Worm (Caenorhabditis elegans) whole organism, mixed stage, embryonic: ENCODE results near the gene F40H3.1.

Experiments used
- M03D4.4 ChIP-seq: sonication (generic microtip); optimal IDR thresholded peaks from 2 replicates; lab custom pipeline; 2017; ENCODE audit warnings: mild to moderate bottlenecking, missing genetic modification characterization, missing compliant biosample characterization
- bed-3 ChIP-seq: fragments of 200-800 bp; sonication (Bioruptor generic); optimal IDR thresholded peaks from 3 replicates; lab custom pipeline; 2018; ENCODE audit warnings: mild to moderate bottlenecking, missing genetic modification characterization, moderate library complexity, missing compliant biosample characterization
- ceh-39 ChIP-seq: fragments of 150-350 bp; optimal IDR thresholded peaks from 2 replicates; lab custom pipeline; 2014; ENCODE audit warnings: missing biosample characterization, missing genetic modification characterization
- ceh-43 ChIP-seq: fragments of 200-800 bp; sonication (Bioruptor generic); optimal IDR thresholded peaks from 2 replicates; lab custom pipeline; 2018; ENCODE audit warnings: mild to moderate bottlenecking, missing genetic modification characterization, moderate library complexity, missing compliant biosample characterization
- ceh-83 ChIP-seq: fragments of 200-800 bp; sonication (Bioruptor generic); optimal IDR thresholded peaks from 2 replicates; lab custom pipeline; 2018; ENCODE audit warnings: mild to moderate bottlenecking, missing genetic modification characterization, missing compliant biosample characterization
- ces-1 ChIP-seq: fragments of 150-350 bp; optimal IDR thresholded peaks from 2 replicates; lab custom pipeline; 2014; ENCODE audit warnings: missing biosample characterization, missing genetic modification reagents, missing genetic modification characterization
- cnd-1 ChIP-seq: fragments of 200-800 bp; sonication (Bioruptor generic); optimal IDR thresholded peaks from 2 replicates; lab custom pipeline; 2018; ENCODE audit warnings: mild to moderate bottlenecking, missing genetic modification characterization, missing compliant biosample characterization
- elt-1 ChIP-seq: sonication (generic microtip); optimal IDR thresholded peaks from 2 replicates; lab custom pipeline; 2017; ENCODE audit warnings: missing genetic modification characterization, mild to moderate bottlenecking, missing compliant biosample characterization, antibody characterized with exemption, moderate library complexity, borderline replicate concordance; ENCODE audit not compliant: insufficient read depth
- elt-3 ChIP-seq: fragments of 150-350 bp; optimal IDR thresholded peaks from 2 replicates; lab custom pipeline; 2014; ENCODE audit warnings: missing biosample characterization, missing genetic modification characterization
- flh-1 ChIP-seq: fragments of 200-800 bp; sonication (Bioruptor generic); optimal IDR thresholded peaks from 2 replicates; lab custom pipeline; 2018; ENCODE audit warnings: mild to moderate bottlenecking, missing genetic modification characterization, moderate library complexity, missing compliant biosample characterization
- hlh-1 ChIP-seq: fragments of 150-350 bp; optimal IDR thresholded peaks from 2 replicates; lab custom pipeline; 2014; ENCODE audit warnings: missing biosample characterization, missing genetic modification reagents, missing genetic modification characterization
- lin-13 ChIP-seq: fragments of 150-350 bp; optimal IDR thresholded peaks from 2 replicates; lab custom pipeline; 2014; ENCODE audit warnings: missing biosample characterization, missing genetic modification characterization
- lin-32 ChIP-seq: fragments of 200-800 bp; sonication (Bioruptor generic); optimal IDR thresholded peaks from 2 replicates; lab custom pipeline; 2018; ENCODE audit warnings: mild to moderate bottlenecking, missing genetic modification characterization, missing compliant biosample characterization
- lsy-2 ChIP-seq: fragments of 150-350 bp; optimal IDR thresholded peaks from 2 replicates; lab custom pipeline; 2014; ENCODE audit warnings: missing biosample characterization, missing genetic modification characterization
- mab-5 ChIP-seq: fragments of 150-350 bp; optimal IDR thresholded peaks from 2 replicates; lab custom pipeline; 2014; ENCODE audit warnings: missing biosample characterization, missing genetic modification characterization
- mep-1 ChIP-seq: fragments of 150-350 bp; optimal IDR thresholded peaks from 2 replicates; lab custom pipeline; 2017; ENCODE audit warnings: missing biosample characterization, missing genetic modification reagents, missing genetic modification characterization, inconsistent platforms
- mls-2 ChIP-seq: sonication (generic microtip); optimal IDR thresholded peaks from 2 replicates; lab custom pipeline; 2016; ENCODE audit warnings: mild to moderate bottlenecking, missing genetic modification characterization, moderate library complexity, missing compliant biosample characterization
- nhr-12 ChIP-seq: fragments of 150-350 bp; optimal IDR thresholded peaks from 2 replicates; lab custom pipeline; 2014; ENCODE audit warnings: missing biosample characterization, missing genetic modification characterization
- nhr-2 ChIP-seq: fragments of 150-350 bp; optimal IDR thresholded peaks from 2 replicates; lab custom pipeline; 2014; ENCODE audit warnings: missing biosample characterization, missing genetic modification characterization
- nhr-237 ChIP-seq: fragments of 150-350 bp; optimal IDR thresholded peaks from 2 replicates; lab custom pipeline; 2014; ENCODE audit warnings: missing biosample characterization, missing genetic modification characterization
- sem-2 ChIP-seq: fragments of 200-800 bp; sonication (Bioruptor generic); optimal IDR thresholded peaks from 2 replicates; lab custom pipeline; 2018; ENCODE audit warnings: mild to moderate bottlenecking, missing genetic modification characterization, missing compliant biosample characterization
- sptf-1 ChIP-seq: sonication (generic microtip); optimal IDR thresholded peaks from 2 replicates; lab custom pipeline; 2017; ENCODE audit warnings: mild to moderate bottlenecking, missing genetic modification characterization, moderate library complexity, missing compliant biosample characterization
- tbx-8 ChIP-seq: fragments of 200-800 bp; sonication (Bioruptor generic); optimal IDR thresholded peaks from 2 replicates; lab custom pipeline; 2018; ENCODE audit warnings: mild to moderate bottlenecking, missing genetic modification characterization, moderate library complexity, missing compliant biosample characterization
- unc-120 ChIP-seq: sonication (generic microtip); optimal IDR thresholded peaks from 2 replicates; lab custom pipeline; 2017; ENCODE audit warnings: missing genetic modification characterization, missing compliant biosample characterization; ENCODE audit not compliant: poor library complexity, severe bottlenecking
- unc-39 ChIP-seq: fragments of 150-350 bp; optimal IDR thresholded peaks from 2 replicates; lab custom pipeline; 2014; ENCODE audit warnings: missing biosample characterization, missing genetic modification characterization
- unc-62 ChIP-seq: fragments of 150-350 bp; optimal IDR thresholded peaks from 2 replicates; lab custom pipeline; 2014; ENCODE audit warnings: missing biosample characterization, missing genetic modification reagents, missing genetic modification characterization
- zip-8 ChIP-seq: fragments of 150-350 bp; optimal IDR thresholded peaks from 2 replicates; lab custom pipeline; 2014; ENCODE audit warnings: missing biosample characterization, missing genetic modification characterization
- ztf-11 ChIP-seq: fragments of 150-350 bp; optimal IDR thresholded peaks from 2 replicates; lab custom pipeline; 2014; ENCODE audit warnings: missing biosample characterization, missing genetic modification characterization

F40H3.1 gene

DNA sequence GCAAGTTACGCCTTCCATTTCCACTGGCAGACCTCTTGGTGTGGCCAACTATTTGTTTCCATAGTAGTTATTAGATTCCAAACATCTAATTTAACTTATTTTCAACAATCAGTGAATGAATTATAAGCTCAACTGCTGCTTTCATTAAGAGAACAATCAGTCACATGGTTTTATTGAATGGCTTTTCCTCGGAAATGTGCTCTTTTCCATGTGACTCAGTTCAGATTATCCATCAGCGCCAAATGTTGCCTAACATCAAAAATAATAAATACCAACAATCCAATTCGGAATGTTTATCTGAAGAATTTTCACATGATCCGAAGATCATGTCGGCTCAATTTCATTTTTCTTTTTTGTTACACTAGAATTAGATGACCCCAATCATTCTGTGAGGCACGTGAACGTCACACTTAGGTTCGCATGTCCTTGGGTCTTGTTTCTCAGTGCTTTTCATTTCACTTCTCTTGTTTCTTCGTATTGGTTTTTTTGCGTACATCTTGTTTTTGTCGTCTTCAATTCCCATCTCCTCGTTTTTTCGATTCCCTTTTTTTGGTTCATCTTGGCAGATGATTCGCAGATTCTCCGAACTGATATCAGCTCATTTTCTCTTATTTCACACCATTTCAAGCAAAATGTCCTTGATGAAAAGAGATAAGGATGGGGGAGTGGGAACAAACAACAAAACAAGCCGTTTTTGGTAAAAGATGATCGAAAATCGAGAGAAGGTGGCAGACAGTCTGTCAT, 3.3 kb upstream of the F40H3.1 start:
- TF ChIP-seq elt-1: peak; percentile 59
- TF ChIP-seq M03D4.4: no peak

DNA sequence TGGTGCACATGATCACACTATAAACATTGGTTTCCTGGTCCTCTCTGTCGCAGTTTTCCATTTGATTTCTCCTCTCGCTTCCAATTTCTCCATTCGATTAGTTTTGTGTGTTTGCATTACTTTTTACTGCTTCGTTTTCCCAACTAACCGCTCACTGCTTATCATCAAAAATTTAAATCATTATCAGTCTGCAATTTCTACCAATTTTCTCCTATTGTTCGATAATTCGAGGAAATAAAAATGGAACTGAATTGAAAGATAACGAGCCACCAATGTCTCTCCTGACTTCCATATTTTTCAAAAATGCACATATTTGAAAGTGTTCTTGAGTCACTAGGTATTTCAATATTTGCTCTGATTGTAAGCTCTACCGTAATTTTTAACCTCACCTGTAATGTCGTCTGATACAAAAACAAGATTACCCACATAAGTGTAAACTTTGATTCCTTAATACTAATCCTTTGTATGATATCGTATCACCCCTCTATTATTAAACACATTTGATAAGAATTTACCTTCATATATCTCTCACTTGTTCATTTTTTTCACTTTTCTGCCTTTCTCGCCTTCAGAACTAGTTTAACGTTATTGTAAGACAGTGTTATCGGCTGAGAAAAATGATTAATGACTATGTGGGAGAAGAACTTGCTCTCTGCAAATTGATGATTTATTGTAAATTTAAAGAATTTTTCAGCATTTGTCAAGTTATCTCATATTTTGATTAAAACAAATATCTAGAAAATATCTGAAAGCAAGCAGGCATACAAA, 1.5 kb upstream of the F40H3.1 start:
- TF ChIP-seq mls-2 (no peak), flh-1 (no peak), sptf-1 (tag; lab: Kevin White, UChicago) (no peak)
- TF ChIP-seq, all 35 proteins: peak for 0

DNA sequence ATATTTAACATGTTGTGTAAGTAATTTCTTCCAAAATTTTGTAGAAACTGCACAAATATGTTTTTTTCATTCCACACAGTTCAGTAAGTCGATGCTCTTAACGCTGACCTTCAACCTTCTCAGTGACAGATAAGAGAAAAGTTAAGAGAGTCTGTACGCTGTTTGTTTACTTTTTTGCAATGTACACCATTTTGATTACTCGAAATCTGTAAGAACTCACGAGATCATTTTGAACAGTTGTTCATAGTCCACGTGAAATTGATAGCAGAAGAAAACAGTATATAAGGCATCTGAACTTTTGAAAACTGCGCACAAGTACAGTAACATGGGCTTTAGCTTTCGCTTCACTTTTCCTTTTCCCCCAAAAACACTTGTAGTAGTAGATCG, 895 bp upstream of the F40H3.1 start:
- TF ChIP-seq ceh-83 (no peak), unc-62 (GFP tag; lab: Kevin White, UChicago) (no peak), nhr-12 (tag; lab: Kevin White, UChicago) (no peak), lsy-2 (tag; lab: Kevin White, UChicago) (no peak), unc-39 (no peak), nhr-237 (tag; lab: Kevin White, UChicago) (no peak)

DNA sequence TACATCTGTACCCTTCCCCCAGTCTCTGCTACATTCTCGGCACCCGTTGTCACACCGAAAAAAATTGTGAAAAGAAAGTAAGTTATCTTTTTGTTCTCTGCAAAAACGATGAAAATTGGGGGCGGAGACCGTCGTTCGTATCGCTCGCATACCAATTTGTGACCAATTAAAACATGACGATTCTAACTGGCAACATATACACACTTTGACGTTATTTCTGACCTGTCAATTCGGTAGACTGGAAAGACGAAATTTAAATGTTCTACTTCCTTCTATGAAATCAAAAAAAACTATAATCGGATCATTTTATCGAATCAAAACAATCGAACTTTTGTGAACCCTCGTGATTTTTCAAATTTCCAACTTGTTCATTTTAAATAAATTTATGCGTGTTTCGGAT, 921 bp downstream of the F40H3.1 start:
- TF ChIP-seq lin-32 (GFP tag; lab: Kevin White, UChicago) (no peak), nhr-237 (tag; lab: Kevin White, UChicago) (no peak), mep-1 (no peak), ces-1 (GFP tag; lab: Kevin White, UChicago) (no peak)

DNA sequence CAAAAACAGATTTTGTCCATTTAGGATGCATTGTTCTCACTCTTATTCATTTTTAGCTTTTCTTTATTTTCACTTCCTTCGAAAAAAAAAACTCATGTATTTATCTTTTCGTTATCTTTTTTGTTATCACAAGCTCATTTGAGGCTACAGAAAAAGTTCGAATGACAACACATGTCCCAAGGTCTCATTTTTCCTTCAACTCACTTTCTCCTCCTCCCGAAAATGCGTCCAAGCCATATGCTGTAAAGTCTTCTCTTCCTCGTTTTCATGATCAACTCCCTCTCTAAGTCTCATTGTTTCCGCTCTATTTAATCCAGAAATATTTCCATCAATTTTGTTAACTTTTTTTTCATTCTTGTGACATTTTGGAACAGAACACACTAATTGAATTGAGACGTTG, 1.7 kb downstream of the F40H3.1 start:
- TF ChIP-seq hlh-1 (tag; lab: Kevin White, UChicago) (peak; percentile 62), flh-1 (no peak), ces-1 (GFP tag; lab: Kevin White, UChicago) (peak; percentile 16), unc-120 (tag; lab: Kevin White, UChicago) (peak; percentile 56)

DNA sequence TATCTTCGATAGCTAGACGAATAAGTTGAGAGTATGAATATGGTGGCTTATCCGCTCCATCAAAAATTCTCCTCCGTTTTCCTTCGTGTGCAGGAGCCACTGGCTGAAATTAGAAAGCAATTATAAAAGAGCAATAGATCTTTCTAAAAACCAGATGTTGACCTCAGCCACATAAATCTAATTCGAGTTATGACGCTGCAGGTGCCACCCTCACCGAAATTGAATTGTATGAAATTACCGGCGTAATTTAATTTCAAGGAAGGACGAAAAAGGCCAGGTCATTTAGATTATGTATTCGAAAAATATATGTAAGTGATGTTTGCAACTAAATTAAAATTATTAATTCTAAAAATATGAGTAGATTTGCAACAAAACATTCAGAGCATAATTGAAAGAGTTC, 11.1 kb downstream of the F40H3.1 start:
- no peak for TF ChIP-seq lin-13 (tag; lab: Kevin White, UChicago)
- TF ChIP-seq ces-1 (GFP tag; lab: Kevin White, UChicago): peak; percentile 95
- no peak for TF ChIP-seq nhr-12 (tag; lab: Kevin White, UChicago)
- TF ChIP-seq mep-1: no peak

DNA sequence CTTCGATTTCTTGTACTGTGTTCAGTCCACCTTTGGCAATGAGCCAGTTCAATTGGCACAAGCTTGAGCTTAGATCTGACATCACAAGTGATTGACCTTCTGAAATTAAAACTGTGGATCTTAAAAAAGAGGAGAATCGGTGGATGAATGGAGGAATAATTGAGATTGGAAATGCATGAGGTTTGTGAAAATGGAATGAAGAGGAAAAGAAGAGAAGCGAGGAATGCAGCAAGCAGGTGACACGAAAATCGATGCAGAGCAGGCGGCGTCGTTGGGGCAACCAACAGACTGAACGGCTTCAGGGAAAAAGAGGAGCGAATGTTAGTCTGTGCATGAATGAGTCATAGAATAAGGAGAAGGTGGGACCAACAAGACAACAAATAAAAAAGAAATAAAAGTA, 11.7 kb downstream of the F40H3.1 start, which contains the start of gene fkh-8:
Gene fkh-8, minus strand, starts transcription at position 101 of the 400 bp plus-strand sequence.
- TF ChIP-seq tbx-8: no peak

DNA sequence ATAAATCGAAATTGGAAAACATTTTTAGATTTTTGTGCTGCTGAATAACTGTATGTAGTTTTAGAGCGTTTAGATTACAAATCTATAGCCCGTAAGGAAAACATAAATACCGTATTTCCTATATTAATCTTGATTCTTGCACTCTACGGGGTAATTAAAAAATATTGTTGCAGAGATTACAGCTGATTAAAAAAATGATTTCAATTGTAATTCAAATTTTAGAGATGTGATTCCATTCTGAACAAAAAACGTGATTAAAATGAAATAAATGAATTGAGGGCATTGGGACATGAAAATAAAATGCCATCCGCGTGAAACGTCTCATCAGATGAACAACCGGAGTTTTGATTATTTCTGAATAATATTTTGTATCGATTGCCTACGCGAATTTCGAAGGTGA, 12.9 kb downstream of the F40H3.1 start, which contains the start of gene cpb-2:
Gene cpb-2, plus strand, starts transcription at position 301 of the 400 bp plus-strand sequence.
- no peak for TF ChIP-seq ztf-11 (tag; lab: Kevin White, UChicago)
- no peak for TF ChIP-seq lsy-2 (tag; lab: Kevin White, UChicago)
- no peak for TF ChIP-seq nhr-2 (tag; lab: Kevin White, UChicago)
- TF ChIP-seq unc-120 (tag; lab: Kevin White, UChicago): no peak
- no peak for TF ChIP-seq tbx-8
- no peak for TF ChIP-seq sem-2
- no peak for TF ChIP-seq elt-3 (tag; lab: Kevin White, UChicago)
- no peak for TF ChIP-seq bed-3 (GFP tag; lab: Kevin White, UChicago)
- no peak for TF ChIP-seq ceh-43 (GFP tag; lab: Kevin White, UChicago)
- no peak for TF ChIP-seq zip-8 (tag; lab: Kevin White, UChicago)
- no peak for TF ChIP-seq ceh-39
- no peak for TF ChIP-seq ceh-83
- TF ChIP-seq flh-1: no peak
- no peak for TF ChIP-seq cnd-1 (tag; lab: Kevin White, UChicago)
- TF ChIP-seq nhr-12 (tag; lab: Kevin White, UChicago): no peak
- TF ChIP-seq mab-5: no peak
- TF ChIP-seq lin-32 (GFP tag; lab: Kevin White, UChicago): no peak
- no peak for TF ChIP-seq unc-62 (GFP tag; lab: Kevin White, UChicago)
- no peak for TF ChIP-seq nhr-237 (tag; lab: Kevin White, UChicago)
- no peak for TF ChIP-seq sptf-1 (tag; lab: Kevin White, UChicago)
